Worm (Caenorhabditis elegans): ENCODE measurements around the gene lgc-23.

lgc-23 gene

ce11 chrX:12092621-12093020 lies 27.6 kb downstream of the lgc-23 start:
- TF ChIP-seq unc-62 (GFP tag; optimal IDR thresholded peaks at IDR 0.05): no peak

DNA sequence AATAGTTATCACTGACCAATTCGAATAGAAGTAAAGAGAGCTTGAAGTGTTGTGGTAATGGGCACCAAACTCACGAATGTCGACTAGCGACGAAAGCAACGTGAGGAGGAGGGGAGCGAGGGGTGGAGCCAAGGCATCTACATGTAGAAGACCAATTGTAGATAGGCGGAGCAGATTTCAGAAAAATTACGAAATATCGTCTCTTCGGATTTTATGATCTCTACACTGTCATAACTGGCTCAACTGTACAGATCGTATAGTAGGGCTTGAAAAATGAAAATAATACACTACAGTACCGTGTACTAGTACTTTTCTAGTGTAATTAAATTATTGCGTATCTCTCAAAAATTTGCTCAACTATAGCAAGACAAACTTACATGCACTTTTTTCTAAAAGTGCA lies 28.0 kb downstream of the lgc-23 start, which contains the start of gene W03G11.4:
Gene W03G11.4 (minus strand): TSS at position 101 of the 400 bp plus-strand sequence.
- no peak for TF ChIP-seq unc-62 (GFP tag; optimal IDR thresholded peaks at IDR 0.05)

ce11 chrX:12093992-12094391 lies 29.0 kb downstream of the lgc-23 start:
- TF ChIP-seq unc-62 (GFP tag; optimal IDR thresholded peaks at IDR 0.05): no peak

DNA sequence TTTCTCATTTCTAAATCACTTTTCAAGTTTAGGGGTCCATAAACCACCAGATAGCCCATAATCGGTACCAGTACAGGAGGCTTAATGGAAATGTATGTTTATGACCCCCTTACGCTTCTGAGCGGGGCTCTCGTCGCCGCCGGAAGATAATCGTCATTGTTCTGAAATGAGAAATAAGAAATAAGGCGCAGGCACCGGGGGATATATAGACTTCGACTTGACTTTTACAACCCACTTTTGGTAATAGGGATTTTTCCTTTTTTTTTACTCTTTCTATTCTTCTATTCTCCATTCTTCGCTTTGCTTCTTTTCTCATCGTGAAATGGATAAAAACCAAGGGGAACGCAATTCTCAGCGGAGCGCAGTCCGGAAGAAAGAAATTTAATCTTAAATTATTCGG lies 30.2 kb downstream of the lgc-23 start:
- no peak for TF ChIP-seq unc-62 (GFP tag; optimal IDR thresholded peaks at IDR 0.05)

ce11 chrX:12097995-12098394 lies 33.0 kb downstream of the lgc-23 start:
- no peak for TF ChIP-seq unc-62 (GFP tag; optimal IDR thresholded peaks at IDR 0.05)

DNA sequence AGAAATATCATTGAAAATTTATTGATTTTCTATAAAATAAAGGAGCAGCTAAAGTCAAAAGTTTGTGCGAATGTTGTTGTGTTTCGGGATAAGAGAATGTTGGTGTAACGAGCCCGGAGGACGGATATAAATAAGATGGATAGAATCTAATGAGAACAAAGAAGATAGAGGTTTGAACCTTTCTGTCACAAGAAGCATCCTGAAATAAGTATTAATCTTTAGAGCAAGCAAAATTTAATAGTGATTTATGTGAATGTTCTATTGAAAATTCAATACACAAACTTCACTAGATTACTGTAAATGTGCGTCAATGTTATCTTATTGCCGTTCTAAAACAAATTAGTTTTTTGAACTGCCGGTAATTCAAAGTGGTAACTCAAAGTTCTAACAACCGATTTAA lies 38.7 kb downstream of the lgc-23 start, which contains the start of gene W03G11.3:
Gene W03G11.3 (minus strand): TSS at position 101 of the 400 bp plus-strand sequence.
- no peak for TF ChIP-seq unc-62 (GFP tag; optimal IDR thresholded peaks at IDR 0.05)

- TF ChIP-seq unc-62 (GFP tag; optimal IDR thresholded peaks at IDR 0.05): no peak
Measured at ce11 chrX:12104630-12105029, 39.6 kb downstream of the lgc-23 start, which contains the start of gene col-181. TSS of gene col-181 (plus strand) at chrX:12104930.

DNA sequence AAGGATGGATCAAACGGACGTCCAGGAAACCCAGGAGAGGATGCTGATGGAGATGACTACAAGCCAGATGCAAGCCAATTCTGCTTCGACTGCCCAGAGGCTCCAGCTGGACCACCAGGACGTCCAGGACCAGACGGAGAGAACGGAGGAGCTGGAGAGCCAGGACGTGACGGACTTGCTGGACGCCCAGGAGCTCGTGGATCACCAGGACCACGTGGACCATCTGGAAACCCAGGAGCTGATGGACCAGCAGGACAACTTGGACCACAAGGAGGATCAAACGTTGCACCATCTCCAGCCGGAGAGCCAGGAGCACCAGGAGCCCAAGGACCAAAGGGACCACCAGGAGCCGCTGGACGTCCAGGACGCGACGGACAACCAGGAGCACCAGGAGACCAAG lies 40.5 kb downstream of the lgc-23 start:
- no peak for TF ChIP-seq unc-62 (GFP tag; optimal IDR thresholded peaks at IDR 0.05)

- no peak for TF ChIP-seq unc-62 (GFP tag; optimal IDR thresholded peaks at IDR 0.05)
Measured at ce11 chrX:12106004-12106403, 41.0 kb downstream of the lgc-23 start.

- TF ChIP-seq unc-62 (GFP tag; optimal IDR thresholded peaks at IDR 0.05): no peak
Measured at ce11 chrX:12108517-12109216, 43.7 kb downstream of the lgc-23 start, which contains the start of the genes W03G11.2 and lgc-13. TSS of gene W03G11.2 (minus strand) at chrX:12108617. TSS of gene lgc-13 (plus strand) at chrX:12109166.

DNA sequence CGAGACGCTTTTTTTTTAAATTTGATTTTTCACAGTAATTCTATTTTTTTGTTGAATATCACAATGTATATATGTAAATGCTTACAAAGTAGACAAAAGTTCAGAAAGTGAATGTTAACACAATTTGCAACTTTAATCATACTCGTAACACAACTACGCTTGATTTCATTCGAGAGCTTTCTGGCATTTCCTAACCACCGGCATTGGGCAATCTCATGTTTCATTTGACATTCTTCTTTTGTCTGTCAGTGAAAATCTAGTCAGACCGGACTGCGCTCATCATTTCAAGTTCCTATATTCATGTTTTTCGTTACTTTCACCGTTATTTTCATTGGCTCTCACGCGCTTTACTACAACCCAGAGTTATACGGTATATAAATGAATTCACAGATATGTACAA lies 46.2 kb downstream of the lgc-23 start, which contains the start of gene lgc-14:
Gene lgc-14 (plus strand): TSS at position 301 of the 400 bp plus-strand sequence.
- TF ChIP-seq unc-62 (GFP tag; optimal IDR thresholded peaks at IDR 0.05): no peak

ce11 chrX:12114024-12114423 lies 49.0 kb downstream of the lgc-23 start, which contains the start of gene lgc-15:
TSS of gene lgc-15 (plus strand) at chrX:12114324.
- no peak for TF ChIP-seq unc-62 (GFP tag; optimal IDR thresholded peaks at IDR 0.05)

Measured in whole organism, dauer.